Fruit fly (Drosophila melanogaster): ENCODE measurements around the gene Act5C.

DNA sequence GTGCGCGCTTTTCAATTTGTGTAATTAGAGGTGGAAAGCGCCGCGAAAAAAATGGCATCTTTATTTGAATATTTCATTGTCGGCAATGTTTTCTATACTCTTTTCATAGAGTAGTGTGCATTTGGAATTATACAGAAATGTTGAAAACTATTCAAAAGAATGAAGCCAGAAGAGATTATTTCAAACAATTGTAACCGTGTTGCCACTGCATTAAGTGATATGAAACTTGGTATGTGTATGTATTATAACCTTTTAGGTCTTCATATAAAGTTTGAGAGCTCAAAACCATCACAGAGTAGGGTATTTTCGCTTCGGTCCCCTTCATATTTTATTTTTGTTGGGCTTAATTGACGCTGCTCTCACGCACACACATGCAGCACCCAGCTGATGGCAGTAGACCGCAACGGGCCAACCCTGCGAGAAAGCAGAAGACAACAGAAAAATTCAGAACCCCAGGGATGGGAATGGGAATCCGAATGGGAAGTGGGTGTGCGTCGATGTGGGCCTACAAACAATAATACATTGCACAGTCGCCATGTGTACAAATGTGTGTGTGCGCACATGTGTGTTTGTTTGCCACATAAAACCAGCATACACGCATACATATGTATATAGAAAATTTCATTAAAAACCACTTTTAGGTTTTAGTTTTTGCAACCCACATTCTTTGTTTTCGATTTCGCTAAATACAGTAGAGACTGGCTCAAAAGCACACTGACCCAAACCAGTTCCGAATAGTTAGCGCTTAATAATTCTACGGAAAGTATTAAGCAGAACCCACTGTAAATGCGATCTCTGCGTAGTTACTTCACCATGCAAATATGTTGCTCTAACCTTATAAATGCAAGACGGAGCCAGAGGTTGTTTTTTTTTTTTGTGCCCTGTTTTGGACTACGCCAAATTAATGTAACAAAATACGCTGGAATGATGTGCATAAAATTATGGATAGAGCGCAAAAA is 5.9 kb upstream of the Act5C start:
- TF ChIP-seq insv (optimal IDR thresholded peaks at IDR 0.05) (no peak), psq (optimal IDR thresholded peaks at IDR 0.05) (no peak), Myc (optimal IDR thresholded peaks at IDR 0.05) (no peak), h (optimal IDR thresholded peaks at IDR 0.05) (no peak)

All from Kc167 (cell line).